Worm (Caenorhabditis elegans): Measurements from ENCODE around the gene fbxc-54.
A peak's percentile ranks its signal among the peaks of the same experiment; 100 is the strongest.

ce11 chrII:65484-65883, 34.0 kb downstream of the fbxc-54 start:
- TF ChIP-seq nhr-90 (tag; optimal IDR thresholded peaks at IDR 0.05; ENCODE audit: poor library complexity) (no peak), aly-2 (tag; optimal IDR thresholded peaks at IDR 0.05) (no peak), ces-1 (GFP tag; optimal IDR thresholded peaks at IDR 0.05) (no peak), fkh-10 (GFP tag; optimal IDR thresholded peaks at IDR 0.05) (no peak), lsy-2 (tag; optimal IDR thresholded peaks at IDR 0.05) (no peak), ceh-82 (tag; optimal IDR thresholded peaks at IDR 0.05) (no peak), pqm-1 (tag; optimal IDR thresholded peaks at IDR 0.05) (peak; percentile 54), mdl-1 (tag; optimal IDR thresholded peaks at IDR 0.05) (no peak), nhr-77 (tag; optimal IDR thresholded peaks at IDR 0.05) (no peak), nhr-28 (tag; optimal IDR thresholded peaks at IDR 0.05) (no peak)
